Worm (Caenorhabditis elegans) whole organism, L2 larva: ENCODE results near the gene ZK512.10.

Experiments used
- R02D3.7 ChIP-seq: fragments of 150-350 bp; optimal IDR thresholded peaks from 2 replicates; lab custom pipeline; 2014; ENCODE audit warnings: missing biosample characterization, missing genetic modification characterization
- ZK546.5 ChIP-seq: sonication (generic microtip); optimal IDR thresholded peaks from 2 replicates; lab custom pipeline; 2017; ENCODE audit warnings: missing biosample characterization, missing genetic modification characterization
- blmp-1 ChIP-seq: sonication (generic microtip); optimal IDR thresholded peaks from 2 replicates; lab custom pipeline; 2017; ENCODE audit warnings: missing genetic modification characterization, mild to moderate bottlenecking, missing compliant biosample characterization, antibody characterized with exemption, moderate library complexity; ENCODE audit not compliant: insufficient read depth
- ceh-82 ChIP-seq: fragments of 150-350 bp; optimal IDR thresholded peaks from 2 replicates; lab custom pipeline; 2014; ENCODE audit warnings: missing biosample characterization, missing genetic modification characterization
- elt-1 ChIP-seq: fragments of 150-350 bp; optimal IDR thresholded peaks from 2 replicates; lab custom pipeline; 2014; ENCODE audit warnings: missing biosample characterization, missing genetic modification characterization
- elt-3 ChIP-seq: sonication (generic microtip); optimal IDR thresholded peaks from 2 replicates; lab custom pipeline; 2017; ENCODE audit warnings: missing biosample characterization, missing genetic modification characterization
- lsy-2 ChIP-seq, 2 experiments: fragments of 150-350 bp in 1 of 2; sonication (generic microtip) in 1 of 2; optimal IDR thresholded peaks; 2 replicates each; lab custom pipeline; 2014 to 2017; ENCODE audit warnings: missing biosample characterization in 2 of 2, missing genetic modification characterization in 2 of 2
- nhr-12 ChIP-seq: fragments of 150-350 bp; optimal IDR thresholded peaks from 2 replicates; lab custom pipeline; 2014; ENCODE audit warnings: missing biosample characterization, missing genetic modification characterization
- nhr-129 ChIP-seq: fragments of 150-350 bp; optimal IDR thresholded peaks from 2 replicates; lab custom pipeline; 2014; ENCODE audit warnings: missing biosample characterization, missing genetic modification characterization
- peb-1 ChIP-seq: fragments of 150-350 bp; optimal IDR thresholded peaks from 2 replicates; lab custom pipeline; 2014; ENCODE audit warnings: missing biosample characterization, missing genetic modification characterization
- skn-1 ChIP-seq: sonication (generic microtip); optimal IDR thresholded peaks from 2 replicates; lab custom pipeline; 2017; ENCODE audit warnings: missing biosample characterization, missing genetic modification characterization
- snpc-4 ChIP-seq: fragments of 150-350 bp; optimal IDR thresholded peaks from 2 replicates; lab custom pipeline; 2014; ENCODE audit warnings: missing biosample characterization, missing genetic modification characterization
- unc-62 ChIP-seq: fragments of 150-350 bp; optimal IDR thresholded peaks from 2 replicates; lab custom pipeline; 2014; ENCODE audit warnings: missing biosample characterization, missing genetic modification reagents, missing genetic modification characterization
- zag-1 ChIP-seq: fragments of 150-350 bp; optimal IDR thresholded peaks from 2 replicates; lab custom pipeline; 2014; ENCODE audit warnings: missing biosample characterization, missing genetic modification characterization

ce11 chrIII:9172702-9173101, 42.0 kb downstream of the ZK512.10 start, which contains the start of gene ina-1:
- TF ChIP-seq ZK546.5 (tag; lab: Kevin White, UChicago) (no peak), elt-3 (tag; lab: Kevin White, UChicago) (no peak), blmp-1 (tag; lab: Kevin White, UChicago) (no peak), snpc-4 (tag; lab: Kevin White, UChicago) (no peak), zag-1 (tag; lab: Kevin White, UChicago) (no peak), peb-1 (tag; lab: Kevin White, UChicago) (no peak), ceh-82 (tag; lab: Kevin White, UChicago) (no peak), R02D3.7 (tag; lab: Kevin White, UChicago) (no peak), nhr-129 (tag; lab: Kevin White, UChicago) (no peak), lsy-2 (tag; optimal IDR thresholded peaks at IDR 0.05; lab: Kevin White, UChicago) (no peak), unc-62 (GFP tag; lab: Kevin White, UChicago) (no peak), elt-1 (tag; lab: Kevin White, UChicago) (no peak), nhr-12 (no peak), skn-1 (tag; lab: Kevin White, UChicago) (no peak)
